Worm (Caenorhabditis elegans) whole organism, late embryonic: ENCODE measurements around the gene F19F10.14.

ENCODE experiments used
- F13H6.1 ChIP-seq: sonication (generic microtip); optimal IDR thresholded peaks from 2 replicates; lab custom pipeline; 2016; ENCODE audit warnings: missing genetic modification characterization, missing compliant biosample characterization
- K09A11.1 ChIP-seq: sonication (generic microtip); optimal IDR thresholded peaks from 2 replicates; lab custom pipeline; 2017; ENCODE audit warnings: antibody characterized with exemption, mild to moderate bottlenecking, missing genetic modification characterization, missing compliant biosample characterization; ENCODE audit not compliant: insufficient read depth
- Y22D7AL.16 ChIP-seq: sonication (generic microtip); optimal IDR thresholded peaks from 2 replicates; lab custom pipeline; 2016; ENCODE audit warnings: missing genetic modification characterization, missing compliant biosample characterization
- ahr-1 ChIP-seq: sonication (generic microtip); optimal IDR thresholded peaks from 2 replicates; lab custom pipeline; 2016; ENCODE audit warnings: missing genetic modification characterization, missing compliant biosample characterization
- ceh-6 ChIP-seq: fragments of 200-800 bp; sonication (Bioruptor generic); optimal IDR thresholded peaks from 2 replicates; lab custom pipeline; 2018; ENCODE audit warnings: mild to moderate bottlenecking, missing genetic modification characterization, missing compliant biosample characterization
- elt-2 ChIP-seq: sonication (generic microtip); optimal IDR thresholded peaks from 2 replicates; lab custom pipeline; 2016; ENCODE audit warnings: missing genetic modification reagents, missing genetic modification characterization, missing compliant biosample characterization
- hlh-30 ChIP-seq: sonication (generic microtip); optimal IDR thresholded peaks from 2 replicates; lab custom pipeline; 2017; ENCODE audit warnings: antibody characterized with exemption, missing genetic modification characterization, missing compliant biosample characterization; ENCODE audit not compliant: insufficient read depth
- lin-11 ChIP-seq: fragments of 200-800 bp; sonication (Bioruptor generic); optimal IDR thresholded peaks from 2 replicates; lab custom pipeline; 2018; ENCODE audit warnings: mild to moderate bottlenecking, missing genetic modification characterization, missing compliant biosample characterization
- odd-2 ChIP-seq: sonication (generic microtip); optimal IDR thresholded peaks from 2 replicates; lab custom pipeline; 2017; ENCODE audit warnings: antibody characterized with exemption, mild to moderate bottlenecking, missing genetic modification characterization, missing compliant biosample characterization
- pha-2 ChIP-seq: sonication (generic microtip); optimal IDR thresholded peaks from 2 replicates; lab custom pipeline; 2017; ENCODE audit warnings: mild to moderate bottlenecking, missing genetic modification characterization, missing compliant biosample characterization
- pros-1 ChIP-seq: fragments of 150-350 bp; optimal IDR thresholded peaks from 2 replicates; lab custom pipeline; 2014; ENCODE audit warnings: missing biosample characterization, missing genetic modification reagents, missing genetic modification characterization
- rnt-1 ChIP-seq: sonication (generic microtip); optimal IDR thresholded peaks from 2 replicates; lab custom pipeline; 2016; ENCODE audit warnings: missing genetic modification characterization, missing compliant biosample characterization
- unc-55 ChIP-seq: sonication (generic microtip); optimal IDR thresholded peaks from 2 replicates; lab custom pipeline; 2017; ENCODE audit warnings: missing biosample characterization, missing genetic modification reagents, missing genetic modification characterization
- unc-86 ChIP-seq: sonication (generic microtip); optimal IDR thresholded peaks from 2 replicates; lab custom pipeline; 2016; ENCODE audit warnings: missing genetic modification characterization, missing compliant biosample characterization

The F19F10.14 gene

DNA sequence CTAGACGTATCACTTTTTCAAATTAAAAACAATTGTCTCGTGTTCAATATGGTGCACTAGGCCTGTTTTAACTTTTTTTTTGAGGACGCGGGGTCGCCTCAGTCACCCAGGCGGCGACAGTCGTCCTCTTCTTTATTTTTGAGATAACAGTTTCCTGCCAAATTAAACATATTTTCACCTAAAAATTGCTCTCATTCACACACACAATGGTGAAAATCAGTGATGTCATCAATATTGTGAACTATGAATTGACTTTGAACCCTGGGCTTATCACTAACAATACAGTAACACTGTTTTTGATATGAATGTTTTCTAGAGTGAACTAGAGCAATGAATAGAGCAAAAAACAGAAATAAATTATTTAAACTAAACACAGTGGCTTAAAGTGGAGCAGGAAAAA, 49.6 kb downstream of the F19F10.14 start:
- TF ChIP-seq ceh-6 (GFP tag; lab: Kevin White, UChicago): no peak
- TF ChIP-seq lin-11 (tag; lab: Kevin White, UChicago): no peak
- no peak for TF ChIP-seq K09A11.1 (tag; lab: Kevin White, UChicago)
- TF ChIP-seq odd-2 (tag; lab: Kevin White, UChicago): no peak
- no peak for TF ChIP-seq rnt-1 (tag; lab: Kevin White, UChicago)
- TF ChIP-seq elt-2: no peak
- TF ChIP-seq Y22D7AL.16 (tag; lab: Kevin White, UChicago): no peak
- no peak for TF ChIP-seq unc-55 (GFP tag; lab: Kevin White, UChicago)
- no peak for TF ChIP-seq hlh-30 (tag; lab: Kevin White, UChicago)
- no peak for TF ChIP-seq F13H6.1 (tag; lab: Kevin White, UChicago)
- TF ChIP-seq ahr-1 (tag; lab: Kevin White, UChicago): no peak
- no peak for TF ChIP-seq pros-1
- no peak for TF ChIP-seq unc-86 (tag; lab: Kevin White, UChicago)
- no peak for TF ChIP-seq pha-2 (tag; lab: Kevin White, UChicago)
- TF ChIP-seq, all 69 proteins: peak for 0
